Fruit fly (Drosophila melanogaster): ENCODE results near the gene RabGGTb.

RabGGTb gene

DNA sequence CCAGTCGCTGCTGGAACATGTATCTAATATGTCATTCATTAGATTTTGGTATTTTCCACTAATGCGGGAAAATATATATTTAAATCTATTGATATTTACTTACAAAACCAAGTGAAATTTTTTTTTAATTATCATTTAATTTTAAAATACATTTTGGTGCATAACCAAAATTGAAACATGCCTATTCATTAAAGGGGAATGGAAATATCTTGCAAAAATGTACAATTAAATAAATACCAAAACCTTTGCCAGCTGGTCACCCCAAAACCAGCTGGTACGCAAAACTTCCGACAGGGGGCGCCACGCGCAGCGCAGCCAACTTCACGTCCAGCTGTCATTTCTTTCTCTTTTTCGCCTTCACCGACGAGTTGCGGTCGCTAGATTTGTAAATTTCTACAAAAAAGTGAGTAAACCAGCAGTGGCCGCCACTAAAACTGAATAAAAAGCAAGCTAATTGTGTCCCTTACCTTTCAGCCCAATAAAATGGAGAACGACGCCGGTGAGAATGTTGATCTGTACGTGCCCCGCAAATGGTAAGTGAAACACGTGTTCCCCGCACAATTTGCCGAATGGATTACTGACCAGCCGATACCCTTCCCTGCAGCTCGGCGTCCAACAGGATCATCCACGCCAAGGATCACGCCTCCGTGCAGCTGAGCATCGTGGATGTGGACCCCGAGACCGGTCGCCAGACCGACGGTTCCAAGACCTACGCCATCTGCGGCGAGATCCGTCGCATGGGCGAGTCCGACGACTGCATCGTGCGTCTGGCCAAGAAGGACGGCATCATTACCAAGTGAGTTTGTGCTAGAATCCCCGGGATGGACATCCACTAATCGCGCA, 22.9 kb upstream of the RabGGTb start, which contains the start of the genes CG3104 and RpS21 (continued):
- no peak for TF ChIP-seq D (optimal IDR thresholded peaks at IDR 0.05)
- peak; percentile 77 for TF ChIP-seq D (GFP tag; optimal IDR thresholded peaks at IDR 0.05)
- peak; percentile 68 for TF ChIP-seq CG3163 (GFP tag; optimal IDR thresholded peaks at IDR 0.05)
- peak; percentile 63; the same call in 1 of the 2 replicates for TF ChIP-seq CG32767 (GFP tag; IDR thresholded peaks at IDR 0.05)
- TF ChIP-seq Dfd (GFP tag; optimal IDR thresholded peaks at IDR 0.05), result no peak
- peak; percentile 95 for TF ChIP-seq lab (GFP tag; optimal IDR thresholded peaks at IDR 0.05)
- TF ChIP-seq Hr3 (GFP tag; optimal IDR thresholded peaks at IDR 0.05), result peak; percentile 73
- peak; percentile 73 for TF ChIP-seq CG9609 (GFP tag; optimal IDR thresholded peaks at IDR 0.05)
- TF ChIP-seq kay (GFP tag; optimal IDR thresholded peaks at IDR 0.05), result no peak
- peak; percentile 72; the same call in 1 of the 2 replicates for TF ChIP-seq ham (GFP tag; IDR thresholded peaks at IDR 0.05)
- TF ChIP-seq CG4617 (GFP tag; optimal IDR thresholded peaks at IDR 0.05; ENCODE audit: borderline replicate concordance), result peak; percentile 92
- peak; percentile 82 for TF ChIP-seq slou (GFP tag; optimal IDR thresholded peaks at IDR 0.05)
- peak; percentile 81 for TF ChIP-seq CG10267 (tag; optimal IDR thresholded peaks at IDR 0.05)
- TF ChIP-seq Mad (GFP tag; optimal IDR thresholded peaks at IDR 0.05), result peak; percentile 87
- peak; percentile 86 for TF ChIP-seq CG14014 (GFP tag; IDR thresholded peaks at IDR 0.05)
- TF ChIP-seq H15 (GFP tag; IDR thresholded peaks at IDR 0.05), result peak; percentile 81
- peak; percentile 83 for TF ChIP-seq CG16863 (GFP tag; optimal IDR thresholded peaks at IDR 0.05)
- TF ChIP-seq Atf6 (GFP tag; IDR thresholded peaks at IDR 0.05), result peak; percentile 82
- TF ChIP-seq MESR4 (GFP tag; optimal IDR thresholded peaks at IDR 0.05), result peak; percentile 98
- TF ChIP-seq Dref (GFP tag; IDR thresholded peaks at IDR 0.05), result peak; percentile 53
- peak; percentile 73 for TF ChIP-seq CG2120 (GFP tag; optimal IDR thresholded peaks at IDR 0.05)
- peak; percentile 97 for TF ChIP-seq slbo (GFP tag; IDR thresholded peaks at IDR 0.05)
- TF ChIP-seq CG3407 (GFP tag; optimal IDR thresholded peaks at IDR 0.05), result peak; percentile 81
- peak; percentile 98 for TF ChIP-seq CG11456 (GFP tag; IDR thresholded peaks at IDR 0.05)
- TF ChIP-seq p53 (GFP tag; optimal IDR thresholded peaks at IDR 0.05), result peak; percentile 77
- peak; percentile 76 for TF ChIP-seq gcm2 (GFP tag; optimal IDR thresholded peaks at IDR 0.05)
- peak; percentile 79; the same call in 1 of the 3 replicates for TF ChIP-seq CG2199 (GFP tag; IDR thresholded peaks at IDR 0.05)
- peak; percentile 44 for TF ChIP-seq CG5180 (GFP tag; optimal IDR thresholded peaks at IDR 0.05)
- TF ChIP-seq CG6175 (GFP tag; IDR thresholded peaks at IDR 0.05), result peak; percentile 87
- TF ChIP-seq CG6765 (GFP tag; optimal IDR thresholded peaks at IDR 0.05), result peak; percentile 92
- peak; percentile 82 for TF ChIP-seq ind (GFP tag; optimal IDR thresholded peaks at IDR 0.05)
- TF ChIP-seq CG12219 (GFP tag; optimal IDR thresholded peaks at IDR 0.05), result peak; percentile 61
- peak; percentile 88 for TF ChIP-seq HLH54F (GFP tag; optimal IDR thresholded peaks at IDR 0.05)
- TF ChIP-seq pnt (GFP tag; optimal IDR thresholded peaks at IDR 0.05), result peak; percentile 69
- TF ChIP-seq CG14050 (GFP tag; IDR thresholded peaks at IDR 0.05), result peak; percentile 79
- peak; percentile 38 for TF ChIP-seq Sox102F (GFP tag; optimal IDR thresholded peaks at IDR 0.05)
- TF ChIP-seq CkIIα-i1 (GFP tag; IDR thresholded peaks at IDR 0.05), result 0 out of 2 replicates have a peak, but pooled peaks have one; percentile 39
- peak; percentile 63 for TF ChIP-seq org-1 (GFP tag; optimal IDR thresholded peaks at IDR 0.05)
- peak; percentile 86 for TF ChIP-seq CG15011 (GFP tag; optimal IDR thresholded peaks at IDR 0.05)
- peak; percentile 92 for TF ChIP-seq CG17912 (GFP tag; optimal IDR thresholded peaks at IDR 0.05)
- TF ChIP-seq Nf-YB (GFP tag; optimal IDR thresholded peaks at IDR 0.05), result peak; percentile 65
- peak; percentile 86 for TF ChIP-seq CG13624 (GFP tag; optimal IDR thresholded peaks at IDR 0.05)
- TF ChIP-seq CG11093 (GFP tag; IDR thresholded peaks at IDR 0.05), result peak; percentile 62; the same call in 2 of the 3 replicates
- peak; percentile 54 for TF ChIP-seq Ravus (GFP tag; IDR thresholded peaks at IDR 0.05)
- TF ChIP-seq CG18764 (GFP tag; optimal IDR thresholded peaks at IDR 0.05), result peak; percentile 82
- TF ChIP-seq gce (GFP tag; IDR thresholded peaks at IDR 0.05), result peak; percentile 83; the same call in 2 of the 3 replicates
- TF ChIP-seq pzg (GFP tag; optimal IDR thresholded peaks at IDR 0.05), result peak; percentile 90
- no peak; the same call in none of the 2 replicates for TF ChIP-seq CG43689 (GFP tag; IDR thresholded peaks at IDR 0.05)
- peak; percentile 66 for TF ChIP-seq CG10565 (GFP tag; optimal IDR thresholded peaks at IDR 0.05)
- no peak for TF ChIP-seq yki (optimal IDR thresholded peaks at IDR 0.05)

All from whole organism, embryonic.